Worm (Caenorhabditis elegans): ENCODE data around the gene Y45F10C.2.

- no peak for TF ChIP-seq ztf-11 (tag; optimal IDR thresholded peaks at IDR 0.05)
- no peak for TF ChIP-seq lir-3 (tag; optimal IDR thresholded peaks at IDR 0.05)
- TF ChIP-seq R02D3.7 (tag; optimal IDR thresholded peaks at IDR 0.05), result no peak
- no peak for TF ChIP-seq nhr-237 (tag; optimal IDR thresholded peaks at IDR 0.05)
- TF ChIP-seq nhr-11 (tag; optimal IDR thresholded peaks at IDR 0.05), result no peak
These were observed 38.4 kb upstream of the Y45F10C.2 start for ce11 chrIV:13700847-13701246.
